Worm (Caenorhabditis elegans): ENCODE data around the gene grl-12.
A peak's percentile ranks its signal among the peaks of the same experiment; 100 is the strongest.

The grl-12 gene

ce11 chrV:8635575-8635974 is 1.2 kb downstream of the grl-12 start, which contains the start of gene oac-29:
TSS of gene oac-29 (minus strand) at chrV:8635675.
- TF ChIP-seq ets-7 (tag; optimal IDR thresholded peaks at IDR 0.05) = no peak
- TF ChIP-seq tra-4 (tag; optimal IDR thresholded peaks at IDR 0.05) = no peak
- no peak for TF ChIP-seq pes-1 (GFP tag; IDR thresholded peaks at IDR 0.05)

ce11 chrV:8632788-8633187 is 4.0 kb downstream of the grl-12 start:
- TF ChIP-seq tbx-37 (GFP tag; conservative IDR thresholded peaks at IDR 0.05) (no peak), sea-1 (GFP tag; conservative IDR thresholded peaks at IDR 0.05) (no peak), pes-1 (GFP tag; IDR thresholded peaks at IDR 0.05) (no peak), ceh-13 (GFP tag; optimal IDR thresholded peaks at IDR 0.05) (no peak), B0310.2 (tag; optimal IDR thresholded peaks at IDR 0.05) (no peak), ceh-36 (tag; optimal IDR thresholded peaks at IDR 0.05) (no peak), aly-1 (tag; optimal IDR thresholded peaks at IDR 0.05) (no peak), ets-7 (tag; optimal IDR thresholded peaks at IDR 0.05) (no peak), tbx-11 (GFP tag; IDR thresholded peaks at IDR 0.05) (no peak), tra-4 (tag; optimal IDR thresholded peaks at IDR 0.05) (no peak), flt-1 (GFP tag; IDR thresholded peaks at IDR 0.05) (no peak), F13C5.2 (tag; optimal IDR thresholded peaks at IDR 0.05) (no peak)

DNA sequence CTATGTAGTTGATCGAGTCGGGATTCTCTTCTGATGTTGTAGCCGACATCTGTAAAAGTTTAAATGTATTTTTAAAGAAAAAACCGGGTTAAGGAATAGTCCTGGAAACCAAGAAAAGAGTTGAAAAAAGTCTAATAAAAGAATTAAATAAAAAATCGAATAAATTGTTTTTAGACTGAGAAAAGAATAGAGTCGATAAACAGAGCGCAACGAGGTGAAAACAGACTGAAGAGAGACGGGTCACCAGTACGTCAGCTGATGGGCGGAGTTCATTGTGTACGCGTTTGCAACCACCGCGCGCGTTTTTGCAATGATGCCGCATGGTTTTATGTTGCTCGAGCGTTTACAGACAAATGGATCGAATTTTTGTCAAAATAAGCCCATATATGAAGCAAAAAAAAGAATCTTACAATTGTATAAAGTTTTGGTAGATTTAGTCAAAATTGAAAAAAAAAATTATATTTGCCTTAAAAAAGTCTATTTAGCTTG is 5.5 kb downstream of the grl-12 start, which contains the start of gene atg-18:
atg-18 (minus strand) TSS at position 51 of the 489 bp plus-strand sequence.
- TF ChIP-seq sea-1 (GFP tag; conservative IDR thresholded peaks at IDR 0.05) (peak; percentile 73), tra-4 (tag; optimal IDR thresholded peaks at IDR 0.05) (no peak), flt-1 (GFP tag; IDR thresholded peaks at IDR 0.05) (no peak; the same call in 1 of the 2 replicates), ets-7 (tag; optimal IDR thresholded peaks at IDR 0.05) (peak; percentile 33), B0310.2 (tag; optimal IDR thresholded peaks at IDR 0.05) (no peak), tbx-37 (GFP tag; conservative IDR thresholded peaks at IDR 0.05) (peak; percentile 20; the same call in 1 of the 2 replicates), F13C5.2 (tag; optimal IDR thresholded peaks at IDR 0.05) (peak; percentile 77), scrt-1 (GFP tag; IDR thresholded peaks at IDR 0.05) (peak; percentile 65; the same call in 1 of the 2 replicates), tbx-11 (GFP tag; IDR thresholded peaks at IDR 0.05) (peak; percentile 71; the same call in 1 of the 2 replicates), hmg-4 (GFP tag; optimal IDR thresholded peaks at IDR 0.05) (no peak), pes-1 (GFP tag; IDR thresholded peaks at IDR 0.05) (peak; percentile 67), hmbx-1 (tag; optimal IDR thresholded peaks at IDR 0.05) (no peak), hnd-1 (tag; optimal IDR thresholded peaks at IDR 0.05) (peak; percentile 28), ceh-36 (tag; optimal IDR thresholded peaks at IDR 0.05) (peak; percentile 23), ceh-13 (GFP tag; optimal IDR thresholded peaks at IDR 0.05) (no peak), aly-1 (tag; optimal IDR thresholded peaks at IDR 0.05) (peak; percentile 43), ama-1 (optimal IDR thresholded peaks at IDR 0.05) (no peak)

ce11 chrV:8629029-8629428 is 7.8 kb downstream of the grl-12 start, which contains the start of gene F41E6.12:
TSS of gene F41E6.12 (minus strand) at chrV:8629129.
- TF ChIP-seq B0310.2 (tag; optimal IDR thresholded peaks at IDR 0.05) (no peak), tbx-11 (GFP tag; IDR thresholded peaks at IDR 0.05) (no peak), ceh-13 (GFP tag; optimal IDR thresholded peaks at IDR 0.05) (no peak), ceh-36 (tag; optimal IDR thresholded peaks at IDR 0.05) (no peak), flt-1 (GFP tag; IDR thresholded peaks at IDR 0.05) (no peak), sea-1 (GFP tag; conservative IDR thresholded peaks at IDR 0.05) (no peak), ama-1 (optimal IDR thresholded peaks at IDR 0.05) (no peak), hnd-1 (tag; optimal IDR thresholded peaks at IDR 0.05) (no peak), tra-4 (tag; optimal IDR thresholded peaks at IDR 0.05) (no peak), F13C5.2 (tag; optimal IDR thresholded peaks at IDR 0.05) (no peak), aly-1 (tag; optimal IDR thresholded peaks at IDR 0.05) (no peak), pes-1 (GFP tag; IDR thresholded peaks at IDR 0.05) (no peak), tbx-37 (GFP tag; conservative IDR thresholded peaks at IDR 0.05) (no peak), hmbx-1 (tag; optimal IDR thresholded peaks at IDR 0.05) (no peak), ets-7 (tag; optimal IDR thresholded peaks at IDR 0.05) (no peak), hmg-4 (GFP tag; optimal IDR thresholded peaks at IDR 0.05) (no peak), scrt-1 (GFP tag; IDR thresholded peaks at IDR 0.05) (no peak)

- no peak for TF ChIP-seq hnd-1 (tag; optimal IDR thresholded peaks at IDR 0.05)
- TF ChIP-seq pes-1 (GFP tag; IDR thresholded peaks at IDR 0.05) = no peak
- no peak for TF ChIP-seq ceh-13 (GFP tag; optimal IDR thresholded peaks at IDR 0.05)
- TF ChIP-seq flt-1 (GFP tag; IDR thresholded peaks at IDR 0.05) = no peak
- no peak for TF ChIP-seq tbx-11 (GFP tag; IDR thresholded peaks at IDR 0.05)
- TF ChIP-seq hmbx-1 (tag; optimal IDR thresholded peaks at IDR 0.05) = no peak
- no peak for TF ChIP-seq F13C5.2 (tag; optimal IDR thresholded peaks at IDR 0.05)
- no peak for TF ChIP-seq ceh-36 (tag; optimal IDR thresholded peaks at IDR 0.05)
- no peak for TF ChIP-seq sea-1 (GFP tag; conservative IDR thresholded peaks at IDR 0.05)
- TF ChIP-seq aly-1 (tag; optimal IDR thresholded peaks at IDR 0.05) = no peak
- TF ChIP-seq B0310.2 (tag; optimal IDR thresholded peaks at IDR 0.05) = no peak
- no peak for TF ChIP-seq tbx-37 (GFP tag; conservative IDR thresholded peaks at IDR 0.05)
- TF ChIP-seq hmg-4 (GFP tag; optimal IDR thresholded peaks at IDR 0.05) = no peak
- TF ChIP-seq tra-4 (tag; optimal IDR thresholded peaks at IDR 0.05) = no peak
- no peak for TF ChIP-seq ama-1 (optimal IDR thresholded peaks at IDR 0.05)
- no peak for TF ChIP-seq scrt-1 (GFP tag; IDR thresholded peaks at IDR 0.05)
- no peak for TF ChIP-seq ets-7 (tag; optimal IDR thresholded peaks at IDR 0.05)
These were observed 9.2 kb downstream of the grl-12 start for ce11 chrV:8627580-8627979.

- TF ChIP-seq hmg-4 (GFP tag; optimal IDR thresholded peaks at IDR 0.05) = no peak
- no peak for TF ChIP-seq hmbx-1 (tag; optimal IDR thresholded peaks at IDR 0.05)
These were observed 10.4 kb downstream of the grl-12 start for ce11 chrV:8626406-8626805.

DNA sequence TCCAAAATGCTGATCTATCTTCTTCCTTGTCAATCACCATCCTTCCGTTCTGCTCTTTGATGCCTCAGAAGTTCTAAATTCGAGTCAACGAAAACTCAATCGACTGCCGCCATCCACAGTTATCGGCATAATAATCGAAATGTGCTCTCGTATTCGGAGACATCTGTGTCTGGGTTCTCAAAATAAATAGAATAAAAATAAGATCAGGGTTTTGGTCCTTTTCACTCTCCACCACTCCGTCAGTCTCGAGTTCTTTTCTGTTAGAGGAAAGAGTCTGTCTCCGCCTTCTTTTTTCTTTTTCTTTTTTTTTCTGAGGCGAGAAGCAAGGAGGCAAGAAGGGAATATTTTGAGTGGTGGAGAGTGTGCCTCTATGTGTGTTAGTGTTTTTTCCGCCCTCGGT is 13.1 kb downstream of the grl-12 start, which contains the start of gene F41E6.17:
F41E6.17 (plus strand) TSS at position 348 of the 400 bp plus-strand sequence.
- TF ChIP-seq tbx-11 (GFP tag; IDR thresholded peaks at IDR 0.05) (no peak), hnd-1 (tag; optimal IDR thresholded peaks at IDR 0.05) (no peak), ceh-36 (tag; optimal IDR thresholded peaks at IDR 0.05) (no peak), B0310.2 (tag; optimal IDR thresholded peaks at IDR 0.05) (no peak), scrt-1 (GFP tag; IDR thresholded peaks at IDR 0.05) (no peak), ceh-13 (GFP tag; optimal IDR thresholded peaks at IDR 0.05) (no peak)
